Worm (Caenorhabditis elegans): ENCODE measurements around the gene ceh-36.

ceh-36 gene

ce11 chrX:14134244-14134643 lies 52.1 kb downstream of the ceh-36 start, which contains the start of gene F28H6.8:
Gene F28H6.8, minus strand, starts transcription at chrX:14134344.
- no peak for TF ChIP-seq hmbx-1 (tag; optimal IDR thresholded peaks at IDR 0.05)
- TF ChIP-seq aly-1 (tag; optimal IDR thresholded peaks at IDR 0.05), result no peak
- no peak for TF ChIP-seq F13C5.2 (tag; optimal IDR thresholded peaks at IDR 0.05)
- TF ChIP-seq sea-1 (GFP tag; conservative IDR thresholded peaks at IDR 0.05), result no peak
- no peak for TF ChIP-seq tra-4 (tag; optimal IDR thresholded peaks at IDR 0.05)
- no peak for TF ChIP-seq ets-7 (tag; optimal IDR thresholded peaks at IDR 0.05)
- TF ChIP-seq hnd-1 (tag; optimal IDR thresholded peaks at IDR 0.05), result no peak
- TF ChIP-seq ceh-13 (GFP tag; optimal IDR thresholded peaks at IDR 0.05), result no peak
- TF ChIP-seq flt-1 (GFP tag; IDR thresholded peaks at IDR 0.05), result no peak
- no peak for TF ChIP-seq scrt-1 (GFP tag; IDR thresholded peaks at IDR 0.05)
- TF ChIP-seq hmg-4 (GFP tag; optimal IDR thresholded peaks at IDR 0.05), result no peak
- TF ChIP-seq tbx-37 (GFP tag; conservative IDR thresholded peaks at IDR 0.05), result no peak
